Fruit fly (Drosophila melanogaster): ENCODE results near the gene Apc2.

Gene Apc2

DNA sequence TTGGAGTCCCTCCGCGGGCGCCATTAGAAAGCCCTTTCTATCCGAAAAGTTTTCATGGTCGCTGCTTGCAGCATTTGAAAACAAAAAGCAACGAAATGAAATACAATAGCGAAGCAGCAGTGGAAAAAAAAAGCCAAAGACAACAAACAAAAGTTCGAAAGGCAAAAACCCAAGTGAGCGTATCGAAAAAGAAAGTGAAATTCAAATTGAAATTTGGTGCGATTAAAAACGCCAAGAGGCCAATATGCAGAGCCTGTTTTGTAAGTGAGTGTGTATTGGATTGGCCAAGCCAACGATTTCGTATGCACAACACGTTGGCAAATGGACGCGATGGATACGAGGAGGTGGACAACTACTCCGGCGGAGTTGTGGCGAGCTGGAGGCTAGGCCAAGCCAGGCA, 39.0 kb downstream of the Apc2 start:
- TF ChIP-seq tai (GFP tag; optimal IDR thresholded peaks at IDR 0.05) (no peak), CrebA (GFP tag; optimal IDR thresholded peaks at IDR 0.05; ENCODE audit: borderline replicate concordance) (no peak), h (GFP tag; optimal IDR thresholded peaks at IDR 0.05) (no peak), jim (GFP tag; optimal IDR thresholded peaks at IDR 0.05) (no peak), pan (optimal IDR thresholded peaks at IDR 0.05) (no peak), psq (GFP tag; optimal IDR thresholded peaks at IDR 0.05) (no peak), dl (GFP tag; optimal IDR thresholded peaks at IDR 0.05; ENCODE audit: insufficient read depth in 1 of 2, partially characterized antibody in 2 of 2) (no peak)

DNA sequence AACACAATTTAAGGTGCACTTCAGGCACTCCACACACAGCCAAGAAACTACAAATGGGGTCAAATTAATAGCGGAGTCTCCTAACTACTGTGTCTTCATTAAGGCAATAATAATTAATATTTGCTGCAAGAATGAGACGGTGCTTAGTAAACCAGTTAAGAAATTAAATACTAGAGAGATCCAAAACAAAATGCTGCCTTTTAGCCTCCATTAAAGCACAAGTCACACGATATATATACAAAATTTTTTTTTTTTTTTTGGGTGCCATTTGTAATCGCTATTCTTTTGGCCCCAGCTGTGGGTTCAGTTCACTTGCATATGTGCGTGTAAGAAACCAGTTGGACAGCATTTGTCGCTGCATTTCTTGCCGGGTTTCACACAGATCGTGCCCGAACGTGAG, 39.7 kb downstream of the Apc2 start:
- TF ChIP-seq HLH106 (tag; optimal IDR thresholded peaks at IDR 0.05) (peak; percentile 67), lola (GFP tag; optimal IDR thresholded peaks at IDR 0.05) (no peak), CrebA (GFP tag; optimal IDR thresholded peaks at IDR 0.05; ENCODE audit: borderline replicate concordance) (no peak), Jra (GFP tag; optimal IDR thresholded peaks at IDR 0.05) (no peak), tai (GFP tag; optimal IDR thresholded peaks at IDR 0.05) (no peak), Myc (optimal IDR thresholded peaks at IDR 0.05) (no peak), fru (GFP tag; optimal IDR thresholded peaks at IDR 0.05) (peak; percentile 75), Hr78 (GFP tag; optimal IDR thresholded peaks at IDR 0.05) (no peak), Mio (GFP tag; optimal IDR thresholded peaks at IDR 0.05) (no peak), Rel (GFP tag; optimal IDR thresholded peaks at IDR 0.05) (peak; percentile 71), Rel (tag; optimal IDR thresholded peaks at IDR 0.05) (no peak), CG9705 (GFP tag; optimal IDR thresholded peaks at IDR 0.05) (no peak), sv (GFP tag; optimal IDR thresholded peaks at IDR 0.05) (no peak), dsf (GFP tag; optimal IDR thresholded peaks at IDR 0.05; ENCODE audit: borderline replicate concordance) (no peak), ey (GFP tag; optimal IDR thresholded peaks at IDR 0.05) (peak; percentile 78), Sp1 (GFP tag; optimal IDR thresholded peaks at IDR 0.05) (peak; percentile 79), GATAd (GFP tag; optimal IDR thresholded peaks at IDR 0.05) (no peak), dl (GFP tag; optimal IDR thresholded peaks at IDR 0.05; ENCODE audit: insufficient read depth in 1 of 2, partially characterized antibody in 2 of 2) (no peak), Vsx2 (GFP tag; optimal IDR thresholded peaks at IDR 0.05; ENCODE audit: partially characterized antibody) (no peak), h (GFP tag; optimal IDR thresholded peaks at IDR 0.05) (peak; percentile 78), usp (GFP tag; optimal IDR thresholded peaks at IDR 0.05) (no peak), OdsH (GFP tag; optimal IDR thresholded peaks at IDR 0.05) (peak; percentile 74), pan (optimal IDR thresholded peaks at IDR 0.05) (no peak), Hnf4 (GFP tag; optimal IDR thresholded peaks at IDR 0.05) (no peak), br (GFP tag; optimal IDR thresholded peaks at IDR 0.05) (peak; percentile 77), Abd-B (GFP tag; optimal IDR thresholded peaks at IDR 0.05) (no peak), foxo (GFP tag; optimal IDR thresholded peaks at IDR 0.05) (peak in 1 of 2 experiments; percentile 76), jim (GFP tag; optimal IDR thresholded peaks at IDR 0.05) (no peak), CG32264 (GFP tag; optimal IDR thresholded peaks at IDR 0.05) (peak; percentile 48), dmrt93B (GFP tag; optimal IDR thresholded peaks at IDR 0.05) (peak; percentile 66), rgr (GFP tag; optimal IDR thresholded peaks at IDR 0.05) (peak; percentile 70), Dif (GFP tag; optimal IDR thresholded peaks at IDR 0.05; ENCODE audit: partially characterized antibody) (no peak), N (GFP tag; optimal IDR thresholded peaks at IDR 0.05) (no peak), brk (GFP tag; optimal IDR thresholded peaks at IDR 0.05) (no peak), Hr83 (GFP tag; optimal IDR thresholded peaks at IDR 0.05; ENCODE audit: poor library complexity, severe bottlenecking) (no peak), Dfd (GFP tag; optimal IDR thresholded peaks at IDR 0.05) (no peak), psq (GFP tag; optimal IDR thresholded peaks at IDR 0.05) (peak; percentile 54), sage (GFP tag; optimal IDR thresholded peaks at IDR 0.05) (peak; percentile 61), woc (GFP tag; optimal IDR thresholded peaks at IDR 0.05) (peak; percentile 81)

DNA sequence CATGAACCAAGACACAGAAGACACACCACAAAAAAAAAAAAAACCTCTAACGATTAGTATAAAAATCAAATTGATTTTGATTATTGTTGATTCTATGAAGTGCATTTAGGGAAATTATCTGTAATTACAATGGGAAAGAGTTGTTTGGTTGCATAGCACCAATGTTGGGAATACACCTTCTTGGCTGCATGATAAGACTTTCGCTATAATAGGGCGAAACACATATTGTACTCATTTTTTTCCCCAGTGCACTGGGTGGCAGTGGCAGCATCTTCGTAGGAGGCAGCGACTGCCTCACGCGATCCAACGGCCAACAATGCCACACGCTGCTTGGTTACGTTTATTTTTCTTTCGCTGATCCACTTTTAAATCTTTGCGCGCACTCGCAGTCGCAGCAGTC, 40.3 kb downstream of the Apc2 start:
- no peak for TF ChIP-seq Hr78 (GFP tag; optimal IDR thresholded peaks at IDR 0.05)
- TF ChIP-seq N (GFP tag; optimal IDR thresholded peaks at IDR 0.05): no peak
- TF ChIP-seq Hr83 (GFP tag; optimal IDR thresholded peaks at IDR 0.05; ENCODE audit: poor library complexity, severe bottlenecking): no peak
- TF ChIP-seq Dif (GFP tag; optimal IDR thresholded peaks at IDR 0.05; ENCODE audit: partially characterized antibody): no peak
- TF ChIP-seq ey (GFP tag; optimal IDR thresholded peaks at IDR 0.05): no peak
- TF ChIP-seq rgr (GFP tag; optimal IDR thresholded peaks at IDR 0.05): no peak
- no peak for TF ChIP-seq Rel (GFP tag; optimal IDR thresholded peaks at IDR 0.05)
- no peak for TF ChIP-seq Rel (tag; optimal IDR thresholded peaks at IDR 0.05)
- TF ChIP-seq dmrt93B (GFP tag; optimal IDR thresholded peaks at IDR 0.05): no peak

Measured in whole organism, wandering third instar larva.